Worm (Caenorhabditis elegans) whole organism, L2 larva: ENCODE measurements around the gene W08F4.10.

ENCODE experiments used
- ama-1 ChIP-seq: fragments of 150-350 bp; optimal IDR thresholded peaks from 2 replicates; lab custom pipeline; 2018; ENCODE audit warnings: inconsistent platforms
- ceh-82 ChIP-seq: fragments of 150-350 bp; optimal IDR thresholded peaks from 2 replicates; lab custom pipeline; 2014; ENCODE audit warnings: missing biosample characterization, missing genetic modification characterization
- lin-13 ChIP-seq: fragments of 150-350 bp; optimal IDR thresholded peaks from 2 replicates; lab custom pipeline; 2014; ENCODE audit warnings: missing biosample characterization, missing genetic modification reagents, missing genetic modification characterization
- lin-39 ChIP-seq: fragments of 150-350 bp; optimal IDR thresholded peaks from 2 replicates; lab custom pipeline; 2014; ENCODE audit warnings: missing biosample characterization, missing genetic modification reagents, missing genetic modification characterization
- lsy-2 ChIP-seq, 2 experiments: fragments of 150-350 bp in 1 of 2; sonication (generic microtip) in 1 of 2; optimal IDR thresholded peaks; 2 replicates each; lab custom pipeline; 2014 to 2017; ENCODE audit warnings: missing biosample characterization in 2 of 2, missing genetic modification characterization in 2 of 2
- nhr-11 ChIP-seq: fragments of 150-350 bp; optimal IDR thresholded peaks from 2 replicates; lab custom pipeline; 2014; ENCODE audit warnings: missing biosample characterization, missing genetic modification characterization
- nhr-25 ChIP-seq: fragments of 150-350 bp; sonication (generic microtip); optimal IDR thresholded peaks from 3 replicates; lab custom pipeline; 2014; ENCODE audit warnings: missing biosample characterization, missing genetic modification characterization
- unc-39 ChIP-seq: fragments of 150-350 bp; optimal IDR thresholded peaks from 2 replicates; lab custom pipeline; 2014; ENCODE audit warnings: missing biosample characterization, missing genetic modification characterization
- unc-62 ChIP-seq: fragments of 150-350 bp; optimal IDR thresholded peaks from 2 replicates; lab custom pipeline; 2014; ENCODE audit warnings: missing biosample characterization, missing genetic modification reagents, missing genetic modification characterization
- zag-1 ChIP-seq: fragments of 150-350 bp; optimal IDR thresholded peaks from 2 replicates; lab custom pipeline; 2014; ENCODE audit warnings: missing biosample characterization, missing genetic modification characterization
- ztf-4 ChIP-seq: fragments of 150-350 bp; optimal IDR thresholded peaks from 2 replicates; lab custom pipeline; 2014; ENCODE audit warnings: missing biosample characterization, missing genetic modification characterization

DNA sequence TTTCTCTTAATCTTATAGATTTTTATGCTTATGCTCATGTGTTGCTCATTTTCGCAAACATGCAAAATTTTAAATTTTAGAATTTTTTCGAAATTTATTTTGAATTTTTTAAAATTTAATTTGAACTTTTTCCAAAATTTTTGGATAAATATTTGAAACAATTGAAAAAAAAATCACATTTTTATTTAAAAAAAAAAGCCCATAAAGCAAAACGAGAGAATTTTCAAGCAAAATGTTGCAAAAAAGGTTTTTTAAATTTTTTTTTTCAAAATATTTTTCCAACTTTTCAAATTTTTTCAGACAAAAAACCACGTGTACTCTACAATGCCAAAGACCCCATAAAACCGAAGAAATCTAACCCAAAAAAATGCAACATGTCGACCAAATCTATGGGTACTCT lies 34.8 kb downstream of the W08F4.10 start, which contains the start of the genes C09E8.1 and C09E8.6:
- TF ChIP-seq lin-39 (tag; lab: Kevin White, UChicago) (no peak), nhr-11 (tag; lab: Kevin White, UChicago) (no peak), unc-39 (tag; lab: Kevin White, UChicago) (no peak), ceh-82 (tag; lab: Kevin White, UChicago) (no peak), ztf-4 (no peak), lsy-2 (tag; optimal IDR thresholded peaks at IDR 0.05; lab: Kevin White, UChicago) (no peak), zag-1 (tag; lab: Kevin White, UChicago) (no peak), nhr-25 (tag; lab: Kevin White, UChicago) (no peak), unc-62 (GFP tag; lab: Kevin White, UChicago) (no peak), lin-13 (GFP tag; lab: Kevin White, UChicago) (no peak), ama-1 (lab: Kevin White, UChicago) (no peak)
